Fruit fly (Drosophila melanogaster): ENCODE measurements around the gene Dhc16F.

Dhc16F gene

DNA sequence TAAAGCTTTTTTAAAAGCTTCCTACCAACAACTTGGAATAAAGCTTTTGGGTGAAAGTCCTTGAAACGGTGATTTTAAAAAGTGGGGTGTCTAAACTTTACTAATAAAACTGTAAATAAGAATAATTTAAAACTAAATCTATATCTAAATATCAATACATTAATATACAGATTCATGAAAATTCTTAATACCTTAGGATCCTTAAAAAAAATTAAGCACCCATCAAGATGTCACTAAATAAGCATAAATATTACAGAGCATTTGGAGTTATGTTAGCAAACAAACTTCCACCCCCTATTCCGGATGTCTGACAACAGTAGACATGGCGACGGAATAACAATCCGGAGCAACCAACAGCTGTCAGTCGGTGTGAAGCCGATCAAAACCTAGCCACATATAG lies at the start of gene Dhc16F:
Gene Dhc16F (plus strand): TSS at position 301 of the 400 bp plus-strand sequence.
- TF ChIP-seq noc (tag; optimal IDR thresholded peaks at IDR 0.05): no peak

DNA sequence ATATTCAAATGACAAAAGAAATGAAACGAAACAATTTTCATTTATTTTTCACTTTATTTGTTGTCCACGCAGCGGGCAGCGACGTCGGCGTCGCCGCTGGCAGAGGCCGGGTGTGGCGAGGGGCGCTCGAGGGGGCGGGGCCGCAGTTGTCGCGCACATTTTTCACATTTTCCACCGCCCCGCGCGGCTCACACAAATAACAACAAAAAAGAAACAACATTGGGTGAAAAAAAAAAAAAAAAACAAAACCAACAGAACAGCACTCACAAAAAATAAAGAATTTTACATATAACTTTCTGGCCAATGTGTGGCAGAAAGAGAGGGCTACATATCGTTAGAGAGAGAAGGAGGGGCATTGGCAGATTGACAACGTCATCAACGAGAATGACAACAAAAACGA lies 49.7 kb upstream of the Dhc16F start:
- no peak for TF ChIP-seq noc (tag; optimal IDR thresholded peaks at IDR 0.05)

DNA sequence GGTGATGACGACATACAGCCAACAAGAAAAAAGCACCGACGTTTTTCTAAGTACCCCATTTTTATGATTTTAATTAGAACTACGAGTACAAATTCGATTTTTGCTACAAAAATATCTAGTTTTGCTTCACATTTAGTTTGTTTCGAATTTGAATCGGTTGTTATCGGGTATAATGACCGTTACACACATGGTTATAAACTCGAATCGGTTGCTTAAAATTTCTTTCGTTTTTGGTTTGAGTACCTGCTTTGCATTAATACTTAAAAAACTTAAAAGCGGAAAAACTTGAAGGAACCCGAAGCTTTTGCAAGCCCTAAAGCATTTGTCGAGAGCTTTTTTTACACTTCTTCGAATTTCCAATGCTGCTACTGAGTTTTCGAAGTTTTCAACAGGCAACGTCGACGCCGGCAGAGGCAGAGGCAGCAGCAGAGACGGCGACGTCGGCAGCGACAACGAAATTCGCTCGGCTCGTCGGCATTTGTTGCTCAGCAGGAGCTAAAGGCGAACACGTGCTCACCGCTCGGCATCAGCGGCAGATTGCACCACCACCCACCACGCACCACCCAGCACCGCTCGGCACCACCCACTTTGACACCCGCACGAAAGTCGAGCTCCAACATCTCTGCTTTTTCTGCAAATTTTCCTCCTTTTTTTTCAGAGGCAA lies 45.7 kb upstream of the Dhc16F start:
- no peak for TF ChIP-seq noc (tag; optimal IDR thresholded peaks at IDR 0.05)

DNA sequence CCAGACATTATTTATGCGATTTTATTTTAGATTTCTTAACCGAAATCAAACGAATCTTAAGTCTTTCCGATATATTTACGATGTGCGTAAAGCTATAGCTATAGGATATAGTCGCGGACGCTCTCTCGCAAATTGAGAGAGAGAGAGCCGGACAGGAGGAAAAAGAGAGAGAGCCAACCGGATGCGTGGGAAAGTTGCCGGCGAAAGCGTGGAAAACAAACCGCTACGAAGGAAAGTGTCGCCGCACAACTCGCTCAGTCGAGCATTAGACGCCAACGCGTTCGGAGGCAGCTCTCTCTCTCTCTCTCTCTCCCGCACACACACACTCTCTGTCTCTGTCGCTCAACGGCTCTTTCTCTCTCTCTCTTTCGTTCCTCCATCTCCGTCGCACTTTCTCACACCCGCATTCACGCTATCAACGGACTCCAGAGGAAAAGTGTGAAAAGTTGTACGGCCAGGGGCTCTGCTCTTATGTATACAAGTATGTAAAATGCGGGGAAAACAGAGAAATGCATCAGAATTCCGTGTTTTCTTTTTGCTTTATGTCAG lies 40.6 kb upstream of the Dhc16F start, which contains the start of gene CG6867:
Gene CG6867 (plus strand): TSS at position 256 of the 549 bp plus-strand sequence.
- TF ChIP-seq noc (tag; optimal IDR thresholded peaks at IDR 0.05): no peak

DNA sequence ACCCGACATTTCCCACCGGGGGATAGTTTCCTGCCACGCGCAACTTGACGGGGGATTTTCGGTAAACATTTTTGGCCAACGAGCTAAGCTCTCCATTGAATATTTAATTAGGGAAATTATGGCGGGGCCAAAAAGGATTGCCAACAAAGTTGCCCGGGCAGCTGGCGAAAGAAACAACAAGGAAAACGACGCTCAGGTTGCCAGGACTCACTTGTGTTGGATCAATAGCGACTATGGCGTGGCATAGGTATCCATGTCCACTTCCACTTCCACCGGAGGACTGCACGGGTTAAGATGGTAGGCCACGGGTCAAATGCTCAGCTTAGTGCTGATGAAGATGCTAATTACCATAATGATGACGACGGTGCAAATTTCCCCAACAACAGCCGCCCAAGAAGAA lies 20.6 kb upstream of the Dhc16F start, which contains the start of gene CG15373:
Gene CG15373 (plus strand): TSS at position 301 of the 400 bp plus-strand sequence.
- no peak for TF ChIP-seq noc (tag; optimal IDR thresholded peaks at IDR 0.05)

DNA sequence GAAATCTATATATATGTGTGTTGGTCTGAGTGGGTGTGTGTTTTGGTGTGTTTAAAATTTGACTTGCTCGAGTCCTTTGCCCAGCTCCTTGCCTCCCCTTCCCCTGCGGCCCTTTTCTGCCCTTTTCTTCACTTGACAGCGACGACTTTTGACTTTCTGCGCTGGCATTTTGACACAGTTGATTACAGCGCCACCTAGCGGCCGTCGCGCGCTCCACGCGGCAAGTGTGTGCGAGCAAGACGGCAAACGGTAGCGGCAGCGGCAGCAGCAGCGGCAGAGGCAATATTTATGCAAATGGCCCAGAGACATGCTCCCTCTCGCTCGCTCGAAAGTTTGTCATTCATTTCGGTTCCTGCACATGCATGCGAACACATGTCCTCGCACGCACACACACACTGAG lies 12.1 kb upstream of the Dhc16F start:
- TF ChIP-seq noc (tag; optimal IDR thresholded peaks at IDR 0.05): no peak

DNA sequence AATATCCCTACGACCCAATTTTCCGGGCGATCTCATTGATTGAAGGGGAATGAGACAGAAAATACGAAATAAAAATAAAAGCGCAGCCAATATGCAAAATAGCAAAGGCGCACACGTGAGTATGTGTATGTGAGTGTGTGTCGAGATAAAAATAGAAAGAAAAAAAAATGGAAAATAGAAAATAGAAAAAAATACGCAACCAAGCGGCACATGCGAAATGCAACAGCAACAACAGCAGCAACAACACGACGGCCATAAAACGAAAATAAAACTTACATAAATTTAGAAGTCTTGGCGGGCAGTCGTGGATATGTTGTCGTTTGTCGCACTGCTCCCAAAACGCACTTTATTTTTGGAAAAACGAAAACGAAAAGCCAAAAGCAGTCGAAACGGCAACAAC lies 7.1 kb upstream of the Dhc16F start:
- no peak for TF ChIP-seq noc (tag; optimal IDR thresholded peaks at IDR 0.05)

DNA sequence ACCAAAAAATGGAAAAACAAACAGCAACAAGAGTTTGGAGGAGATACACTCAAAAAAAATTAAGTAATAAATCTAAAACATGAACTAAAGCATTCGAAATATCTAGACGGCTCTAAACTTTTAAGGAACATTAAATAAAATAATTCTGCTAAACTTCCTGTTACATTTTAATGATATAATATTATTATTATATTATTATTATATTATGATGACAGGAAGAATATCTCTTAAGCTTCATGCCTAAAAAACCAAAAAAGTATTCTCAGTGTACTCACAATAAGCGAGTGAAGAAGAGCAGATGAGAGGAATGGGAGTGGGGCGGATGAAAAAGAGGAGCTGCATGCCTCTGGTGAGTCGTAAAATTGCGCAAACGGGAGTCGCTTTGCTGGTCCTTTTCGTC lies 6.2 kb upstream of the Dhc16F start:
- no peak for TF ChIP-seq noc (tag; optimal IDR thresholded peaks at IDR 0.05)

DNA sequence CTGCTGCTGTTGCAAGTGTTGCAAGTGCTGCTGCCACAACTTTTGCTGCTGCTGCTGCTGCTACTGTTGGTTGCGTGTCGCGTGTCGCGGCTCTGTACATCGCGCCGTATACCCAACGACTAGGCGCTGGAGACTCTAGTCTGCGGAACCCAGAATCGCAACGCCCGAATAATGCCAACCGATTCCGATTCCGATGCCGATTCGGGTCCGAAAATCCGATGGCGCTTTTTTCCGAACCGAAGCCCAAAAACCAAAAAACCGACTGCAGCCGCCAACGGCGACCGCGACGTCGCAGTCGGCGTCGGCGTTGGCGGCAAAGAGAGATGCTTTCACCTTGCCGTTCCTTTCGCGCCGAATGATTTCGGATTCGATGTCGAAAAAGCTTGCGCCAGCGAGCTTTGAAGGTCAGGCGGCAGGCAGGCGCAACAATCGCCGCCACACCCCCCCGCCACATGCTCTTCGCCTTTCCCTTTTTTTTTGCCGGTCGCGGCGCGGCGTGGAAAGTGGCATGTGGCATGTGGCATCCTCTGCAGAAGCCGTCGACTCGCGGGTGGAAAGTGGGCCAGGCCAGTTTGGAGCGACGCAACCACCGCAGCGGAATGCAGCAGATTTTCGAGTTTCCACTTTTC lies 1.0 kb upstream of the Dhc16F start, which contains the start of gene Sh:
Gene Sh (minus strand): TSS at position 104 of the 629 bp plus-strand sequence.
- no peak for TF ChIP-seq noc (tag; optimal IDR thresholded peaks at IDR 0.05)

DNA sequence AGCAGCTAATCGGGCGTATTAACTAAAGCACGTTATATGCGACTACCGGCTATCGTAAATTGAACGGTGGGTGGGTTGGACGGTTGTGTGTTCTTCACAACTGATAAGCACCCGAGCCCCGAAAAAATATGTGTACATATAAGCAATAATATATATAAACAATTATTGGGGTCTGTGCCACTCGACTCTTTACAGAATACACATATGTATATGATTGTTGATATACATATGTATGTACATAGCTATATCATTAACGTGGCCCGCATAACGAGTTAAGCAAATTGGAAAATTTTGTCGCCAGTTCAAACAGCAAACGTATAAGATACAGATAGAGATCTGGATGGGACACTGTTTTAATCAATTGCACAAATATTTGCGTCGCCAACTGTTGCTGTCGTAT lies 18.4 kb downstream of the Dhc16F start:
- no peak for TF ChIP-seq noc (tag; optimal IDR thresholded peaks at IDR 0.05)

DNA sequence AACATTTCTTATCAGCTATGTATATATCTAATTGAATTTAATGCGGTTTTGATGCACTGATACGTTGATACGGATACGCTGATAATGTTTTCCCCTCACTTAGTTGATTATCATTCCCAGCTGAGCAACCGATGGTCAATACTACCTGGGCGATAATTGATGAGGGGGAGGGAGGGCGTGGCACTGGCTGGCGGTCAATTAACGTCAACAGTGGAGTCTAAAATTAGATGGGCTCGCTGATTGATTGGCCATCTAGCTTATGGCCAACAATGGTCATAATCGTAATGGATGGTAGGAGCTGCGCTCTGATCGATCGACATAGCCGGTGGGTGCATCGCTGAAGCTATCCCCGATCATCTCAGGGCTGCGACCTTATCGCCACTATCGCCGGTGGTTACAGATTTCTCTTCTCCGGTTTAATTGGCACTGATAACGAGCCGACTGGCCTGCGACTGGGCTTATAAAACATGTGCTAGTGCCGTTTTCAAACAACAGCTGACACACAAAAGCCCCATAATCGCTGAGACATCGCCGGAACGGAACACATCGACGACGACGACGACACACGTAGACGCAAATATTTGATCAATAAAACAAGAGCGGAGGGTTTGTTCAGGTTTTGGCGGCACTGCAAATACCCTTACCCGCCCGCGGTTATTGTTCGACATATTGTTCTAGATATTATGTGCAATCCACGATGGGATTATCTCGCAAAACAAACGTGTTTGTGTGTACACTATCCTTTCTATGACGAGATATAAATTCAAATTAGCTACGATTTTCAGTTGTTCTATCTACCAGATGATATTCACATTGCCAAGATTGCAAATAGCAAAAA lies 19.5 kb downstream of the Dhc16F start:
- no peak for TF ChIP-seq noc (tag; optimal IDR thresholded peaks at IDR 0.05)

DNA sequence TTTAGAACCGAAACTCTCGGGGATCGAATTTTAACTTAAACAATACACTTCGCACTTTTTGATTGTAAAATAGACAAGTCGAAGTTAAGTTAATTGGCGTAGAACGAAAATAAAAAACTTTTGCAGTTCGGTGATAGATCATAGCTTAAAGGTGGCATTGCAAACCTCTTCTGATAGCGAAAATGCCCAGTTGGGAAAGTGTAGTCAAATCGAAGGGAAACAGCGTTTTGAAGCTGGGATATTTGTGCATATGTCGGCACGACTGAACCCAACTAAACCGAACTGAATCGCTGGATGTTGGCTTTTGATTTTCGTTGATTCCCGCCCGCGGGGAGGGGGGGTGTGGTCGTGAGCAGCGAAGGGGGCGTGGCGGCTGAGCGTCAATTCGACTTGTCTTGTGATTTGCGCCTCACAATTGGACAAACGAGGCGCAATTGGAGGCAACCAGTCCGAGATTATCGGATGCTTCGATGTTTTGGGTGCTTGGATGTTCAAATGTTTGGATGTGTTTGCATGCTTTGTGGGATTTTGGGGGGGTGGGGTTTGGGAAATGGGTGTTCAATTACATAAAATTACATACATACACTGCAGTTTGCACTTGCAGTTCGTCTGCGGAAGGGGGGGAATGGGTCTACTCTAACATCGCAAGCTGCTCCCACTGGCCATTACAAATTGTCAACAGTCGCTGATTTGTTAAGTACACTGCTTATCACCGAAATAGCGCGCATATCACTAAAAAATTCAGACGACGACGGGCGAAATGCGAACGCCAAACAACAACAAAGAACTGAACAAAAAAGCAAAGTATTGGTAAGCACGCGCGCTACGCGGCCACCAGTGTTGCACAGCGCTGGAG lies 20.6 kb downstream of the Dhc16F start:
- TF ChIP-seq noc (tag; optimal IDR thresholded peaks at IDR 0.05): no peak

DNA sequence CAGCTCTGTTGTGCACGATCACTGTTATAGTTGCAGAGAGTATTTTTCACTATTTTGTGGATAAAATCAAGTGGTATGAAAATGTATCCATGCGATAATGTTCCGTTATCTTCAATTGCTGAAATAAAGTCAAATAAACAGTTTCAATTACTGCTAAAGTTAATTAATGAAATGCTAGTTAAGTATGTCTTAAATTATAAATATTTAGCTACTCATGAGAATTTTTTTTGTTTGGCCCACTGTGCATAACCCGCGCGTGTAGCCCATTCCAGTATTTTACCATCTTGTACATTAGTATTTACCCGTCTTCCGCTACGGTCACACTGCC lies 21.2 kb downstream of the Dhc16F start, which contains the start of gene Ada3:
Gene Ada3 (plus strand): TSS at position 292 of the 328 bp plus-strand sequence.
- peak; percentile 84 for TF ChIP-seq noc (tag; optimal IDR thresholded peaks at IDR 0.05)

DNA sequence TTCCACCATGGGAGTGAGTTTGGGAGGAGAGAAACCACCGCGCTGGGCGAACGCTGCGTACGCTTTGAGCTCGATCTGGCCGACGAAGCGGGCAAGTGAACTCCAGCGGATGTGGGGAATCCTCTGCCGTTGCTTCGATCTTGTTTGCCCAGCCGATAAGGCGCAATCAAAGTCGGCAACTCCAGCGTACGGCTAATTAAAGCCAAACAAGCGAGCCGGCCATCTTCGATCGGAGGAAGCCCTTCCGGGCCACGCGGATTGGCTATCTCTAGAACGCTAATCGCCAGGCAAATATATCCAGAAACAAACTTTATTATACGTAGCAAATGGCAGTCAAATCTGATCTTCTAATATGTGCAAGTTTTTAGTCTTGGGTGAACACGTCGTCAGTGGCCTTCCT lies 24.1 kb downstream of the Dhc16F start, which contains the start of gene CG7536:
Gene CG7536 (minus strand): TSS at position 101 of the 400 bp plus-strand sequence.
- TF ChIP-seq noc (tag; optimal IDR thresholded peaks at IDR 0.05): no peak

DNA sequence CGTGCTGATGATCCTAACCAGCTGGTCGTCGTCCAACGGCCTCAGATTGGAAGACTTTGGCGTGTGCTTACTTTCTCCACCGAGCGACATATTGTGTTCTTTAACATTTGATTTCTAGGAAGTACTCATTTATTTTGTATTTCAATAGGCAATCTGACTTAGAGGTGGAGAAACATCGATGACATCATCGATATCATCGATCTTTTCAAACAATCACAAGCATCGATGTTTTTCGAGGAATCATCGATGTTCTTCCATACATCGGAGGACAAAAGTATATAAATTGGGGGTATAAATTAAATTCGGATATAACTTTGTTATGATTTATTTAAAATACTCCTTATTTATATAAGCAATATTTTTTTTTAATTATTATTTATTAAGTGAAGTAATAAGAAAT lies 26.1 kb downstream of the Dhc16F start, which contains the start of gene Swt1:
Gene Swt1 (minus strand): TSS at position 177 of the 400 bp plus-strand sequence.
- no peak for TF ChIP-seq noc (tag; optimal IDR thresholded peaks at IDR 0.05)
